Worm (Caenorhabditis elegans) whole organism, late embryonic: ENCODE data around the gene R09E10.2.
"Not testable (repeated sequence)": the region's sequence is repeated elsewhere in the genome, so short reads cannot be mapped to it uniquely, and the experiment has no call there.

Source experiments
- C08G9.2 ChIP-seq: sonication (generic microtip); optimal IDR thresholded peaks from 2 replicates; lab custom pipeline; 2016; ENCODE audit warnings: mild to moderate bottlenecking, missing genetic modification characterization, moderate library complexity, missing compliant biosample characterization
- F13H6.1 ChIP-seq: sonication (generic microtip); optimal IDR thresholded peaks from 2 replicates; lab custom pipeline; 2016; ENCODE audit warnings: missing genetic modification characterization, missing compliant biosample characterization
- K02D7.2 ChIP-seq: sonication (generic microtip); optimal IDR thresholded peaks from 2 replicates; lab custom pipeline; 2017; ENCODE audit warnings: mild to moderate bottlenecking, missing genetic modification characterization, missing compliant biosample characterization
- T23F11.4 ChIP-seq: fragments of 200-800 bp; sonication (Bioruptor generic); optimal IDR thresholded peaks from 2 replicates; lab custom pipeline; 2018; ENCODE audit warnings: mild to moderate bottlenecking, missing genetic modification characterization, missing compliant biosample characterization
- ahr-1 ChIP-seq: sonication (generic microtip); optimal IDR thresholded peaks from 2 replicates; lab custom pipeline; 2016; ENCODE audit warnings: missing genetic modification characterization, missing compliant biosample characterization
- ama-1 ChIP-seq: fragments of 150-350 bp; optimal IDR thresholded peaks from 2 replicates; lab custom pipeline; 2014
- ceh-14 ChIP-seq: sonication (generic microtip); optimal IDR thresholded peaks from 2 replicates; lab custom pipeline; 2016; ENCODE audit warnings: missing genotype, missing genetic modification characterization, missing compliant biosample characterization
- ceh-18 ChIP-seq: sonication (generic microtip); optimal IDR thresholded peaks from 2 replicates; lab custom pipeline; 2016; ENCODE audit warnings: missing genetic modification characterization, missing compliant biosample characterization
- ceh-19 ChIP-seq: fragments of 200-800 bp; sonication (Bioruptor generic); optimal IDR thresholded peaks from 2 replicates; lab custom pipeline; 2018; ENCODE audit warnings: mild to moderate bottlenecking, missing genetic modification characterization, missing compliant biosample characterization
- ceh-2 ChIP-seq: sonication (generic microtip); optimal IDR thresholded peaks from 2 replicates; lab custom pipeline; 2016; ENCODE audit warnings: missing genotype, missing genetic modification characterization, missing compliant biosample characterization
- ceh-31 ChIP-seq: sonication (generic microtip); optimal IDR thresholded peaks from 2 replicates; lab custom pipeline; 2016; ENCODE audit warnings: missing genetic modification characterization, missing compliant biosample characterization
- ceh-34 ChIP-seq: sonication (generic microtip); optimal IDR thresholded peaks from 2 replicates; lab custom pipeline; 2016; ENCODE audit warnings: mild to moderate bottlenecking, missing genetic modification characterization, missing compliant biosample characterization
- ceh-48 ChIP-seq: sonication (generic microtip); optimal IDR thresholded peaks from 2 replicates; lab custom pipeline; 2016; ENCODE audit warnings: missing genetic modification characterization, inconsistent platforms, missing compliant biosample characterization
- ceh-6 ChIP-seq: fragments of 200-800 bp; sonication (Bioruptor generic); optimal IDR thresholded peaks from 2 replicates; lab custom pipeline; 2018; ENCODE audit warnings: mild to moderate bottlenecking, missing genetic modification characterization, missing compliant biosample characterization
- ceh-9 ChIP-seq: sonication (generic microtip); optimal IDR thresholded peaks from 2 replicates; lab custom pipeline; 2016; ENCODE audit warnings: mild to moderate bottlenecking, missing genetic modification characterization, inconsistent platforms, missing compliant biosample characterization
- che-1 ChIP-seq: sonication (generic microtip); optimal IDR thresholded peaks from 2 replicates; lab custom pipeline; 2016; ENCODE audit warnings: mild to moderate bottlenecking, missing genetic modification characterization, missing compliant biosample characterization
- dmd-4 ChIP-seq: sonication (generic microtip); optimal IDR thresholded peaks from 2 replicates; lab custom pipeline; 2016; ENCODE audit warnings: borderline replicate concordance, missing genetic modification characterization, missing compliant biosample characterization
- dve-1 ChIP-seq: sonication (generic microtip); optimal IDR thresholded peaks from 2 replicates; lab custom pipeline; 2017; ENCODE audit warnings: antibody characterized with exemption, mild to moderate bottlenecking, missing genetic modification characterization, missing compliant biosample characterization
- elt-2 ChIP-seq: sonication (generic microtip); optimal IDR thresholded peaks from 2 replicates; lab custom pipeline; 2016; ENCODE audit warnings: missing genetic modification reagents, missing genetic modification characterization, missing compliant biosample characterization
- elt-4 ChIP-seq: sonication (generic microtip); optimal IDR thresholded peaks from 2 replicates; lab custom pipeline; 2016; ENCODE audit warnings: missing genetic modification characterization, missing compliant biosample characterization
- ets-4 ChIP-seq: sonication (generic microtip); optimal IDR thresholded peaks from 2 replicates; lab custom pipeline; 2016; ENCODE audit warnings: missing genetic modification characterization, missing compliant biosample characterization
- eyg-1 ChIP-seq: sonication (generic microtip); optimal IDR thresholded peaks from 2 replicates; lab custom pipeline; 2016; ENCODE audit warnings: missing genotype, missing genetic modification characterization, missing compliant biosample characterization
- gmeb-2 ChIP-seq: sonication (generic microtip); optimal IDR thresholded peaks from 2 replicates; lab custom pipeline; 2016; ENCODE audit warnings: missing genetic modification characterization, inconsistent platforms, missing compliant biosample characterization
- hlh-15 ChIP-seq: sonication (generic microtip); optimal IDR thresholded peaks from 2 replicates; lab custom pipeline; 2016; ENCODE audit warnings: missing genetic modification characterization, missing compliant biosample characterization
- hlh-30 ChIP-seq: sonication (generic microtip); optimal IDR thresholded peaks from 2 replicates; lab custom pipeline; 2017; ENCODE audit warnings: antibody characterized with exemption, missing genetic modification characterization, missing compliant biosample characterization; ENCODE audit not compliant: insufficient read depth
- hlh-6 ChIP-seq: sonication (generic microtip); optimal IDR thresholded peaks from 2 replicates; lab custom pipeline; 2016; ENCODE audit warnings: missing genotype, missing genetic modification characterization, missing compliant biosample characterization
- hlh-8 ChIP-seq: sonication (generic microtip); optimal IDR thresholded peaks from 2 replicates; lab custom pipeline; 2016; ENCODE audit warnings: missing genotype, missing genetic modification characterization, missing compliant biosample characterization
- lin-11 ChIP-seq: fragments of 200-800 bp; sonication (Bioruptor generic); optimal IDR thresholded peaks from 2 replicates; lab custom pipeline; 2018; ENCODE audit warnings: mild to moderate bottlenecking, missing genetic modification characterization, missing compliant biosample characterization
- nfya-1 ChIP-seq: sonication (generic microtip); optimal IDR thresholded peaks from 2 replicates; lab custom pipeline; 2017; ENCODE audit warnings: missing genetic modification characterization, mild to moderate bottlenecking, missing compliant biosample characterization, antibody characterized with exemption, moderate library complexity
- nhr-11 ChIP-seq: fragments of 150-350 bp; optimal IDR thresholded peaks from 2 replicates; lab custom pipeline; 2014; ENCODE audit warnings: missing biosample characterization, missing genetic modification characterization
- npax-4 ChIP-seq: sonication (generic microtip); optimal IDR thresholded peaks from 2 replicates; lab custom pipeline; 2016; ENCODE audit warnings: missing genetic modification characterization, missing compliant biosample characterization
- pag-3 ChIP-seq: sonication (generic microtip); optimal IDR thresholded peaks from 2 replicates; lab custom pipeline; 2016; ENCODE audit warnings: missing compliant biosample characterization, missing genetic modification characterization, borderline replicate concordance
- pax-1 ChIP-seq: fragments of 150-350 bp; optimal IDR thresholded peaks from 2 replicates; lab custom pipeline; 2014; ENCODE audit warnings: missing biosample characterization, missing genetic modification characterization
- pqm-1 ChIP-seq: sonication (generic microtip); optimal IDR thresholded peaks from 2 replicates; lab custom pipeline; 2016; ENCODE audit warnings: missing genetic modification characterization, missing compliant biosample characterization
- pros-1 ChIP-seq: fragments of 150-350 bp; optimal IDR thresholded peaks from 2 replicates; lab custom pipeline; 2014; ENCODE audit warnings: missing biosample characterization, missing genetic modification reagents, missing genetic modification characterization
- ref-2 ChIP-seq: sonication (generic microtip); optimal IDR thresholded peaks from 2 replicates; lab custom pipeline; 2016; ENCODE audit warnings: missing genetic modification characterization, missing compliant biosample characterization
- sox-2 ChIP-seq: fragments of 200-800 bp; sonication (Bioruptor generic); IDR thresholded peaks from 2 replicates; pipeline ENCODE4 v1.3.6; 2022; ENCODE audit warnings: missing genetic modification reagents, missing genetic modification characterization, missing compliant biosample characterization
- sox-4 ChIP-seq: sonication (generic microtip); optimal IDR thresholded peaks from 2 replicates; lab custom pipeline; 2017; ENCODE audit warnings: mild to moderate bottlenecking, missing genetic modification characterization, inconsistent platforms, missing compliant biosample characterization
- syd-9 ChIP-seq: sonication (generic microtip); optimal IDR thresholded peaks from 2 replicates; lab custom pipeline; 2016; ENCODE audit warnings: mild to moderate bottlenecking, missing genetic modification characterization, moderate library complexity, missing compliant biosample characterization
- tbx-7 ChIP-seq: sonication (generic microtip); optimal IDR thresholded peaks from 2 replicates; lab custom pipeline; 2016; ENCODE audit warnings: missing genotype, missing genetic modification characterization, missing compliant biosample characterization
- unc-3 ChIP-seq, 2 experiments: fragments of 200-800 bp in 1 of 2; sonication (Bioruptor generic) in 1 of 2; sonication (generic microtip) in 1 of 2; conservative IDR thresholded peaks in 1 of 2; optimal IDR thresholded peaks in 1 of 2; 2 replicates each; pipeline versions ENCODE4 v1.3.6 to Lab custom; 2016 to 2022; ENCODE audit warnings: missing compliant biosample characterization in 2 of 2, missing genetic modification characterization in 2 of 2, missing genetic modification reagents in 1 of 2
- unc-42 ChIP-seq: sonication (generic microtip); optimal IDR thresholded peaks from 2 replicates; lab custom pipeline; 2016; ENCODE audit warnings: missing genotype, missing genetic modification characterization, missing compliant biosample characterization
- unc-55 ChIP-seq: sonication (generic microtip); optimal IDR thresholded peaks from 2 replicates; lab custom pipeline; 2017; ENCODE audit warnings: missing biosample characterization, missing genetic modification reagents, missing genetic modification characterization
- unc-86 ChIP-seq: sonication (generic microtip); optimal IDR thresholded peaks from 2 replicates; lab custom pipeline; 2016; ENCODE audit warnings: missing genetic modification characterization, missing compliant biosample characterization
- zip-5 ChIP-seq: sonication (generic microtip); optimal IDR thresholded peaks from 2 replicates; lab custom pipeline; 2016; ENCODE audit warnings: missing genetic modification characterization, missing compliant biosample characterization

Gene R09E10.2

DNA sequence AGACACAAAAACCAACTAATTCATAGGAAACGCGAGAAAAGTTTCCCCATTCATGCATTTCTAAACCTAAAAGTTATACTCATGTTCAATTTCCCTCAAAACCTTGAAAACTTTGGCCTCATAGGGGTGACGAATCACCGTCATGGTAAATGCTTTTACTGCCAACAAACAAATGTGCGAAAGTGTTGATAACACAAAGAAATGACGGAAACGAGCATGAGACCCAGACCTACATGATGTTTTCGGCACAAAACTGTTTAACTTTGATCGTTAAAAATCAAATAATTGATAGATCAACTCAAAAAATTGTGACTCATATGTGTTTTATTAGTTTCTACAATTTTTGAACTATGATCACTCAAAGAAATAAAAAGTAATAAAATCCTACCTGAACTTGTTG is 13.8 kb upstream of the R09E10.2 start:
- TF ChIP-seq elt-2: no peak
- no peak for TF ChIP-seq unc-3 (GFP tag; conservative IDR thresholded peaks at IDR 0.05; lab: Robert Waterston, UW)
- TF ChIP-seq unc-3 (tag; optimal IDR thresholded peaks at IDR 0.05; lab: Kevin White, UChicago): no peak
- no peak for TF ChIP-seq ceh-19
- no peak for TF ChIP-seq pros-1
- no peak for TF ChIP-seq ceh-6
- no peak for TF ChIP-seq T23F11.4 (GFP tag; lab: Kevin White, UChicago)
- no peak for TF ChIP-seq ama-1 (lab: Kevin White, UChicago)
- TF ChIP-seq hlh-6: no peak
- no peak for TF ChIP-seq hlh-8 (tag; lab: Kevin White, UChicago)
- TF ChIP-seq syd-9 (tag; lab: Kevin White, UChicago): no peak
- no peak for TF ChIP-seq zip-5 (tag; lab: Kevin White, UChicago)
- no peak for TF ChIP-seq unc-86
- TF ChIP-seq sox-2: no peak

DNA sequence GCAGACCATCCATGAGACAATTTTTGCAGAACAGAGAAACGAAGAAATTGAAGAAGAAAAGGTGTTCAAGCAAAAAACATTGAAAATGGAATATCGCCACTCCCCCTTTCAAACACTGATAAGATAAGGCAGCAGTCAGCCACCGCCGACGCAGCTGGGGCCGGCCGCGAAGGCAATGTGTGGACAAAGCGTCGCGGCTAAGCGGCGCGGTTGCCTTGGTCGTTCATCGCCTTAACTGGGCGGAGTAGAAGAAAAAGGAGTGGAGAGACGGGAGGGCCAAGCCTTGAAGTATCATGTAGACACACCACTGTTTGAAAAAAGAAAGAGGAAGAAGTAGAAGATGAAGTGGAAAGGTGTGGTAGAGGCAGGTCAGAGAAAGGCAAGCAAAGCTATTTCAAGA is 12.9 kb upstream of the R09E10.2 start:
- TF ChIP-seq hlh-30 (no peak), ceh-31 (tag; lab: Kevin White, UChicago) (peak; percentile 30), ceh-34 (tag; lab: Kevin White, UChicago) (peak; percentile 13), ref-2 (tag; lab: Kevin White, UChicago) (peak; percentile 58), pax-1 (tag; lab: Kevin White, UChicago) (no peak), hlh-15 (tag; lab: Kevin White, UChicago) (no peak), hlh-6 (peak; percentile 15), elt-2 (peak; percentile 56), pqm-1 (tag; lab: Kevin White, UChicago) (peak; percentile 6), ceh-14 (tag; lab: Kevin White, UChicago) (peak; percentile 21), che-1 (tag; lab: Kevin White, UChicago) (no peak)
- TF ChIP-seq, all 69 proteins: peak for 7

- not testable (repeated sequence) for TF ChIP-seq pros-1; sox-2; nhr-11 (tag; lab: Kevin White, UChicago)
Observed at ce11 chrIV:10322650-10323049, 4.6 kb upstream of the R09E10.2 start, which contains the start of gene R09E10.1. R09E10.1 (minus strand) TSS chrIV:10322750.

DNA sequence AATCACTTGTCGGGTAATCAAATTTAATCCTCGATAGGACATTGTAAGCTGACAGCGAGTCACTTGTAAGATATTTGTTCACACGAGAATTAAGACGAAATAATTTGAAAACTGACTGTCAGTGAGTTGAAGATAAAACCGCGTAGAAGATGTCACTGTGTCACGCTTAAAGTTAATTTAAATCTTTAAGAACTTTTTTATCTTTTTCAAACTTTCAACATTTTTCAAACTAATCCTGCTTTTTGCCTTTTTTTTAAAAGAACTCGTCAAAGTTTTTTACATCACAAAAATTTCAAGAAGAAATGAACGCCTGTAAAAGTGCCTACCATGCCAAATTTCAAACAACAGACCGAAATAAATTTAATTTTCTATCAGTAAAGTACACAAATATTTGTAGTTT is 4.5 kb downstream of the R09E10.2 start, which contains the start of gene acs-18:
Gene acs-18 (minus strand): TSS at position 101 of the 400 bp plus-strand sequence.
- TF ChIP-seq ets-4 (tag; lab: Kevin White, UChicago) (no peak), nhr-11 (tag; lab: Kevin White, UChicago) (no peak), pag-3 (tag; lab: Kevin White, UChicago) (no peak), ahr-1 (tag; lab: Kevin White, UChicago) (no peak), unc-55 (GFP tag; lab: Kevin White, UChicago) (no peak), elt-4 (tag; lab: Kevin White, UChicago) (no peak), F13H6.1 (tag; lab: Kevin White, UChicago) (no peak), tbx-7 (no peak), ceh-2 (tag; lab: Kevin White, UChicago) (no peak), elt-2 (no peak), unc-42 (no peak), dve-1 (tag; lab: Kevin White, UChicago) (no peak), ref-2 (tag; lab: Kevin White, UChicago) (no peak), ama-1 (lab: Kevin White, UChicago) (no peak), ceh-34 (tag; lab: Kevin White, UChicago) (no peak), ceh-9 (tag; lab: Kevin White, UChicago) (no peak), lin-11 (tag; lab: Kevin White, UChicago) (no peak), T23F11.4 (GFP tag; lab: Kevin White, UChicago) (no peak), ceh-19 (no peak)

DNA sequence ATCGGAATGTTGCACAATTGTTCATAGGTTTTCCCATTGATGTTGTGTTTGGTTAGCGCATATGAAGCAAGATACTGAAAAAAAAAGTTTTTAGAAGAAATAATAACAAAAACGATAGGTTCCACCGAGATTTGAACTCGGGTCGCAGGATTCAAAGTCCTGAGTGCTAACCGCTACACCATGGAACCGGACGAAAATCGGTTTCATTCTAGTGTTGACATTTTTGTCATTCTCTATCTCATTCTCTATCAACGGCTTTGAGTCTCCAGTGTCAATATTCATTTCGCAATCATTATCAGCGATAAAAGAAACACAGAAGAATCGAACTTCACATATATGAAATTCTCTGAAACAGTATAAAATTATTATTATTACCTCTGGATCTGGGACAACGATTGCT is 7.0 kb downstream of the R09E10.2 start:
- TF ChIP-seq pqm-1 (tag; lab: Kevin White, UChicago) (no peak), ref-2 (tag; lab: Kevin White, UChicago) (no peak), gmeb-2 (tag; lab: Kevin White, UChicago) (no peak), dmd-4 (tag; lab: Kevin White, UChicago) (no peak), pros-1 (no peak), K02D7.2 (tag; lab: Kevin White, UChicago) (no peak), C08G9.2 (tag; lab: Kevin White, UChicago) (no peak), ceh-48 (tag; lab: Kevin White, UChicago) (no peak), unc-42 (no peak), eyg-1 (tag; lab: Kevin White, UChicago) (no peak), ceh-9 (tag; lab: Kevin White, UChicago) (no peak), npax-4 (tag; lab: Kevin White, UChicago) (no peak), dve-1 (tag; lab: Kevin White, UChicago) (no peak), nfya-1 (tag; lab: Kevin White, UChicago) (no peak), ceh-6 (no peak), ceh-18 (tag; lab: Kevin White, UChicago) (no peak), sox-4 (tag; lab: Kevin White, UChicago) (no peak)
